Worm (Caenorhabditis elegans) whole organism, early embryonic: Measurements from ENCODE around the gene T22F3.12.
A peak's percentile ranks its signal among the peaks of the same experiment; 100 is the strongest.
"Not testable (repeated sequence)": the region's sequence is repeated elsewhere in the genome, so short reads cannot be mapped to it uniquely, and the experiment has no call there.

Source experiments
- B0310.2 ChIP-seq: sonication (generic microtip); optimal IDR thresholded peaks from 2 replicates; lab custom pipeline; 2016; ENCODE audit warnings: mild to moderate bottlenecking, missing genetic modification characterization, missing compliant biosample characterization
- F13C5.2 ChIP-seq: sonication (generic microtip); optimal IDR thresholded peaks from 2 replicates; lab custom pipeline; 2017; ENCODE audit warnings: mild to moderate bottlenecking, missing genetic modification characterization, inconsistent platforms, missing compliant biosample characterization
- aly-1 ChIP-seq: sonication (generic microtip); optimal IDR thresholded peaks from 2 replicates; lab custom pipeline; 2016; ENCODE audit warnings: missing genetic modification characterization, missing compliant biosample characterization
- ama-1 ChIP-seq: fragments of 150-350 bp; optimal IDR thresholded peaks from 2 replicates; lab custom pipeline; 2014
- ceh-13 ChIP-seq: fragments of 200-800 bp; sonication (Bioruptor generic); optimal IDR thresholded peaks from 2 replicates; lab custom pipeline; 2018; ENCODE audit warnings: mild to moderate bottlenecking, missing genetic modification characterization, missing compliant biosample characterization
- ceh-36 ChIP-seq: sonication (generic microtip); optimal IDR thresholded peaks from 2 replicates; lab custom pipeline; 2016; ENCODE audit warnings: missing genetic modification characterization, inconsistent platforms, missing compliant biosample characterization
- ets-7 ChIP-seq: sonication (generic microtip); optimal IDR thresholded peaks from 2 replicates; lab custom pipeline; 2016; ENCODE audit warnings: missing genotype, missing genetic modification characterization, missing compliant biosample characterization
- flt-1 ChIP-seq: fragments of 200-800 bp; sonication (Bioruptor generic); IDR thresholded peaks from 2 replicates; pipeline ENCODE4 v1.3.6; 2022; ENCODE audit warnings: missing genetic modification characterization, missing compliant biosample characterization
- hmbx-1 ChIP-seq: sonication (generic microtip); optimal IDR thresholded peaks from 2 replicates; lab custom pipeline; 2016; ENCODE audit warnings: mild to moderate bottlenecking, missing genetic modification characterization, missing compliant biosample characterization
- hmg-4 ChIP-seq: fragments of 200-800 bp; sonication (Bioruptor generic); optimal IDR thresholded peaks from 2 replicates; lab custom pipeline; 2018; ENCODE audit warnings: mild to moderate bottlenecking, missing genetic modification characterization, missing compliant biosample characterization
- hnd-1 ChIP-seq: sonication (generic microtip); optimal IDR thresholded peaks from 2 replicates; lab custom pipeline; 2016; ENCODE audit warnings: missing genetic modification characterization, missing compliant biosample characterization
- pes-1 ChIP-seq: fragments of 200-800 bp; sonication (Bioruptor generic); IDR thresholded peaks from 2 replicates; pipeline ENCODE4 v1.3.6; 2022; ENCODE audit warnings: missing genetic modification reagents, missing genetic modification characterization, missing compliant biosample characterization
- scrt-1 ChIP-seq: fragments of 200-800 bp; sonication (Bioruptor generic); IDR thresholded peaks from 2 replicates; pipeline ENCODE4 v1.3.6; 2022; ENCODE audit warnings: missing genetic modification characterization, missing compliant biosample characterization
- sea-1 ChIP-seq: fragments of 200-800 bp; sonication (Bioruptor generic); conservative IDR thresholded peaks from 2 replicates; pipeline ENCODE4 v1.3.6; 2022; ENCODE audit warnings: missing genetic modification characterization, missing compliant biosample characterization
- tbx-11 ChIP-seq: fragments of 200-800 bp; sonication (Bioruptor generic); IDR thresholded peaks from 2 replicates; pipeline ENCODE4 v1.3.6; 2022; ENCODE audit warnings: missing genetic modification characterization, missing compliant biosample characterization
- tbx-37 ChIP-seq: fragments of 200-800 bp; sonication (Bioruptor generic); conservative IDR thresholded peaks from 2 replicates; pipeline ENCODE4 v1.3.6; 2022; ENCODE audit warnings: missing genetic modification reagents, missing genetic modification characterization, missing compliant biosample characterization
- tra-4 ChIP-seq: sonication (generic microtip); optimal IDR thresholded peaks from 2 replicates; lab custom pipeline; 2017; ENCODE audit warnings: missing genetic modification characterization, missing compliant biosample characterization

Gene T22F3.12

ce11 chrV:3606391-3606790 is 14.4 kb upstream of the T22F3.12 start:
- no peak for TF ChIP-seq scrt-1 (GFP tag; lab: Robert Waterston, UW)
- TF ChIP-seq flt-1 = no peak
- no peak for TF ChIP-seq hnd-1 (tag; lab: Kevin White, UChicago)
- no peak for TF ChIP-seq F13C5.2 (tag; lab: Kevin White, UChicago)
- no peak for TF ChIP-seq pes-1 (GFP tag; lab: Robert Waterston, UW)

ce11 chrV:3605325-3605724 is 13.3 kb upstream of the T22F3.12 start, which contains the start of gene T22F3.8:
Gene T22F3.8 (minus strand): TSS chrV:3605425.
- TF ChIP-seq tbx-11 (GFP tag; lab: Robert Waterston, UW) = no peak
- TF ChIP-seq ceh-13 (GFP tag; lab: Kevin White, UChicago) = no peak
- no peak for TF ChIP-seq ceh-36 (tag; lab: Kevin White, UChicago)
- no peak for TF ChIP-seq aly-1 (tag; lab: Kevin White, UChicago)
- TF ChIP-seq ama-1 (lab: Kevin White, UChicago) = no peak
- TF ChIP-seq scrt-1 (GFP tag; lab: Robert Waterston, UW) = no peak
- TF ChIP-seq hmg-4 = no peak
- no peak for TF ChIP-seq tra-4 (tag; lab: Kevin White, UChicago)
- TF ChIP-seq F13C5.2 (tag; lab: Kevin White, UChicago) = no peak
- TF ChIP-seq hnd-1 (tag; lab: Kevin White, UChicago) = no peak
- no peak for TF ChIP-seq tbx-37 (GFP tag; lab: Robert Waterston, UW)
- TF ChIP-seq sea-1 = no peak
- TF ChIP-seq hmbx-1 (tag; lab: Kevin White, UChicago) = no peak
- TF ChIP-seq ets-7 (tag; lab: Kevin White, UChicago) = no peak

- no peak for TF ChIP-seq hmg-4
- no peak for TF ChIP-seq flt-1
- TF ChIP-seq ceh-36 (tag; lab: Kevin White, UChicago) = no peak
- TF ChIP-seq pes-1 (GFP tag; lab: Robert Waterston, UW) = no peak
- TF ChIP-seq tbx-11 (GFP tag; lab: Robert Waterston, UW) = no peak
- no peak for TF ChIP-seq F13C5.2 (tag; lab: Kevin White, UChicago)
Measured at ce11 chrV:3600570-3600969, 8.6 kb upstream of the T22F3.12 start, which contains the start of gene T22F3.7. Gene T22F3.7 (minus strand): TSS chrV:3600670.

ce11 chrV:3597052-3597451 is 5.1 kb upstream of the T22F3.12 start, which contains the start of gene srh-212:
Gene srh-212 (minus strand): TSS chrV:3597152.
- TF ChIP-seq flt-1; tbx-37 (GFP tag; lab: Robert Waterston, UW); hmbx-1 (tag; lab: Kevin White, UChicago): not testable (repeated sequence)

ce11 chrV:3594936-3595335 is 2.9 kb upstream of the T22F3.12 start, which contains the start of gene srh-213:
Gene srh-213 (minus strand): TSS chrV:3595036.
- TF ChIP-seq aly-1 (tag; lab: Kevin White, UChicago) (no peak), hnd-1 (tag; lab: Kevin White, UChicago) (no peak), hmbx-1 (tag; lab: Kevin White, UChicago) (no peak), ceh-36 (tag; lab: Kevin White, UChicago) (no peak), tbx-11 (GFP tag; lab: Robert Waterston, UW) (no peak), ama-1 (lab: Kevin White, UChicago) (no peak), F13C5.2 (tag; lab: Kevin White, UChicago) (no peak), tbx-37 (GFP tag; lab: Robert Waterston, UW) (no peak), hmg-4 (no peak), ceh-13 (GFP tag; lab: Kevin White, UChicago) (no peak), tra-4 (tag; lab: Kevin White, UChicago) (no peak), B0310.2 (tag; lab: Kevin White, UChicago) (no peak), pes-1 (GFP tag; lab: Robert Waterston, UW) (no peak), ets-7 (tag; lab: Kevin White, UChicago) (no peak)

- TF ChIP-seq ama-1 (lab: Kevin White, UChicago) (no peak), ets-7 (tag; lab: Kevin White, UChicago) (no peak), hmbx-1 (tag; lab: Kevin White, UChicago) (no peak), pes-1 (GFP tag; lab: Robert Waterston, UW) (0 out of 2 replicates have a peak, but pooled peaks have one; percentile 23), sea-1 (no peak), hmg-4 (no peak), ceh-13 (GFP tag; lab: Kevin White, UChicago) (no peak)
Measured at ce11 chrV:3588223-3588622, 3.8 kb downstream of the T22F3.12 start.

- TF ChIP-seq ceh-13 (GFP tag; lab: Kevin White, UChicago) (no peak), B0310.2 (tag; lab: Kevin White, UChicago) (peak; percentile 52), pes-1 (GFP tag; lab: Robert Waterston, UW) (peak; percentile 84), ceh-36 (tag; lab: Kevin White, UChicago) (peak; percentile 60), tbx-37 (GFP tag; lab: Robert Waterston, UW) (no peak), hmg-4 (peak; percentile 61), hnd-1 (tag; lab: Kevin White, UChicago) (peak; percentile 28), ets-7 (tag; lab: Kevin White, UChicago) (no peak), scrt-1 (GFP tag; lab: Robert Waterston, UW) (peak; percentile 45; the same call in 1 of the 2 replicates), ama-1 (lab: Kevin White, UChicago) (no peak), flt-1 (no peak; the same call in 1 of the 2 replicates), aly-1 (tag; lab: Kevin White, UChicago) (no peak), F13C5.2 (tag; lab: Kevin White, UChicago) (peak; percentile 59), tbx-11 (GFP tag; lab: Robert Waterston, UW) (peak; percentile 55; the same call in 1 of the 2 replicates), hmbx-1 (tag; lab: Kevin White, UChicago) (no peak), tra-4 (tag; lab: Kevin White, UChicago) (no peak), sea-1 (peak; percentile 68; the same call in 1 of the 2 replicates)
Measured at ce11 chrV:3587633-3588032, 4.4 kb downstream of the T22F3.12 start.
